Worm (Caenorhabditis elegans): ENCODE measurements around the gene klp-17.

DNA sequence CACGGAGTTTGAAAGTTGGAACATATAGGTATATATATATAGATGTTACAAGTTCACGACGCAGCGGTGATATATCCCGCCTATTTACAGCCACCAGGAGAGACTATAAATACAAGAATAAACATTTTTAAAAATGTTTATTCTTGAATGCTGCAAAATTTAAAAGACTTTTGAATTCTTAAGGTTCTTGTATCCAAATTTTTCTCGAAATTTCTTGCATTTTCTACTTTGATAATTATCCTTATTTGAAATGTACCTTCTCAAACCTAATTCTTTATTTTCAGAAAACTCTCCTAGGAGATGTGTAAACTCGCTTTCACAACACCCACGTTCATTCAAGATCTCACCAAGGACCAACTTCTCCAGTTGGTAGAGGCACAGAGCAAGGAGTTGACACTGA, 35.9 kb downstream of the klp-17 start, which contains the start of gene C05D12.4:
- no peak for TF ChIP-seq sup-37 (GFP tag; optimal IDR thresholded peaks at IDR 0.05)
- no peak for TF ChIP-seq F16B12.6 (tag; optimal IDR thresholded peaks at IDR 0.05)
- TF ChIP-seq dpl-1 (GFP tag; optimal IDR thresholded peaks at IDR 0.05) = no peak
- TF ChIP-seq ceh-82 (tag; optimal IDR thresholded peaks at IDR 0.05) = no peak
- no peak for TF ChIP-seq pqm-1 (tag; optimal IDR thresholded peaks at IDR 0.05)

All from whole organism, L1 larva.